Fruit fly (Drosophila melanogaster) whole organism, embryonic: ENCODE results near the gene CG46307.

Experiments
- Bdp1 ChIP-seq: fragments of 200-800 bp; sonication (Bioruptor generic); optimal IDR thresholded peaks from 3 replicates; lab custom pipeline; 2016; ENCODE audit warnings: missing biosample characterization, missing genetic modification characterization
- Blimp-1 ChIP-seq: fragments of 200-800 bp; sonication (Bioruptor generic); optimal IDR thresholded peaks from 3 replicates; lab custom pipeline; 2018; ENCODE audit warnings: missing biosample characterization, missing genetic modification characterization, mild to moderate bottlenecking, moderate library complexity, missing genetic modification reagents
- CG1024 ChIP-seq: fragments of 200-800 bp; sonication (Bioruptor generic); IDR thresholded peaks from 2 replicates; pipeline ENCODE4 v1.3.6; 2022; ENCODE audit warnings: missing biosample characterization, missing genetic modification characterization
- CG10979 ChIP-seq: fragments of 200-800 bp; sonication (Bioruptor generic); optimal IDR thresholded peaks from 2 replicates; lab custom pipeline; 2018; ENCODE audit warnings: missing biosample characterization, mild to moderate bottlenecking, missing genetic modification characterization, moderate library complexity
- CG11085 ChIP-seq: fragments of 200-800 bp; sonication (Bioruptor generic); IDR thresholded peaks from 2 replicates; pipeline ENCODE4 v1.3.6; 2022; ENCODE audit warnings: missing biosample characterization, missing genetic modification characterization
- CG11093 ChIP-seq: fragments of 200-800 bp; sonication (Bioruptor generic); IDR thresholded peaks from 3 replicates; pipeline ENCODE4 v1.3.6; 2022; ENCODE audit warnings: missing biosample characterization, missing genetic modification characterization
- CG11398 ChIP-seq: fragments of 200-800 bp; sonication (Bioruptor generic); optimal IDR thresholded peaks from 2 replicates; lab custom pipeline; 2016; ENCODE audit warnings: missing biosample characterization, missing genetic modification characterization
- CG12659 ChIP-seq: fragments of 200-800 bp; sonication (Bioruptor generic); optimal IDR thresholded peaks from 3 replicates; lab custom pipeline; 2017; ENCODE audit warnings: mild to moderate bottlenecking, missing biosample characterization, missing genetic modification reagents, missing genetic modification characterization
- CG13624 ChIP-seq: fragments of 200-800 bp; sonication (Bioruptor generic); optimal IDR thresholded peaks from 2 replicates; lab custom pipeline; 2016; ENCODE audit warnings: missing biosample characterization, missing genetic modification characterization
- CG17829 ChIP-seq: fragments of 200-800 bp; optimal IDR thresholded peaks from 2 replicates; lab custom pipeline; 2019; ENCODE audit warnings: missing biosample characterization, mild to moderate bottlenecking, missing genetic modification characterization, moderate library complexity
- CG18476 ChIP-seq: fragments of 200-800 bp; sonication (Bioruptor generic); optimal IDR thresholded peaks from 2 replicates; lab custom pipeline; 2016; ENCODE audit warnings: missing biosample characterization, mild to moderate bottlenecking, missing genetic modification characterization
- CG2202 ChIP-seq: fragments of 200-800 bp; sonication (Bioruptor generic); optimal IDR thresholded peaks from 2 replicates; lab custom pipeline; 2018; ENCODE audit warnings: missing biosample characterization, mild to moderate bottlenecking, missing genetic modification characterization
- CG32767 ChIP-seq: fragments of 200-800 bp; sonication (Bioruptor generic); IDR thresholded peaks from 2 replicates; pipeline ENCODE4 v1.3.6; 2022; ENCODE audit warnings: missing biosample characterization, missing genetic modification characterization
- CG3838 ChIP-seq: fragments of 200-800 bp; sonication (Bioruptor generic); optimal IDR thresholded peaks from 3 replicates; lab custom pipeline; 2016; ENCODE audit warnings: missing biosample characterization, missing genetic modification characterization
- CG4328 ChIP-seq: fragments of 200-800 bp; sonication (Bioruptor generic); optimal IDR thresholded peaks from 3 replicates; lab custom pipeline; 2017; ENCODE audit warnings: missing biosample characterization, missing genetic modification reagents, missing genetic modification characterization
- CG43689 ChIP-seq: fragments of 200-800 bp; sonication (Bioruptor generic); IDR thresholded peaks from 2 replicates; pipeline ENCODE4 v1.3.6; 2022; ENCODE audit warnings: missing biosample characterization, missing genetic modification characterization
- CG4707 ChIP-seq: fragments of 200-800 bp; sonication (Bioruptor generic); optimal IDR thresholded peaks from 2 replicates; lab custom pipeline; 2018; ENCODE audit warnings: missing biosample characterization, mild to moderate bottlenecking, missing genetic modification characterization, moderate library complexity
- CG6272 ChIP-seq: fragments of 200-800 bp; sonication (Bioruptor generic); IDR thresholded peaks from 2 replicates; pipeline ENCODE4 v1.3.6; 2022; ENCODE audit warnings: missing biosample characterization, missing genetic modification characterization
- CG7963 ChIP-seq: fragments of 200-800 bp; sonication (Bioruptor generic); IDR thresholded peaks from 3 replicates; pipeline ENCODE4 v1.3.6; 2022; ENCODE audit warnings: missing biosample characterization, missing genetic modification characterization; ENCODE audit not compliant: partially characterized antibody
- CG9609 ChIP-seq: fragments of 200-800 bp; sonication (Bioruptor generic); optimal IDR thresholded peaks from 3 replicates; lab custom pipeline; 2016; ENCODE audit warnings: missing biosample characterization, missing genetic modification characterization
- Dek ChIP-seq: fragments of 200-800 bp; sonication (Bioruptor generic); optimal IDR thresholded peaks from 3 replicates; lab custom pipeline; 2019; ENCODE audit warnings: missing biosample characterization, mild to moderate bottlenecking, missing genetic modification characterization, moderate library complexity
- GATAe ChIP-seq: fragments of 200-800 bp; sonication (Bioruptor generic); conservative IDR thresholded peaks from 2 replicates; pipeline ENCODE4 v1.3.6; 2022; ENCODE audit warnings: missing biosample characterization, missing genetic modification characterization
- HHEX ChIP-seq: fragments of 200-800 bp; sonication (Bioruptor generic); optimal IDR thresholded peaks from 3 replicates; lab custom pipeline; 2017; ENCODE audit warnings: missing biosample characterization, mild to moderate bottlenecking, missing genetic modification characterization, missing genetic modification reagents
- Hmx ChIP-seq: fragments of 200-800 bp; sonication (Bioruptor generic); optimal IDR thresholded peaks from 2 replicates; lab custom pipeline; 2016; ENCODE audit warnings: missing biosample characterization, missing genetic modification characterization
- Mrtf ChIP-seq: fragments of 200-800 bp; sonication (Bioruptor generic); IDR thresholded peaks from 3 replicates; pipeline ENCODE4 v1.3.6; 2022; ENCODE audit warnings: missing biosample characterization, missing genetic modification characterization
- NfI ChIP-seq: fragments of 200-800 bp; sonication (Bioruptor generic); optimal IDR thresholded peaks from 3 replicates; lab custom pipeline; 2018; ENCODE audit warnings: missing biosample characterization, mild to moderate bottlenecking, missing genetic modification characterization, moderate library complexity
- Poxn ChIP-seq: fragments of 200-800 bp; sonication (Bioruptor generic); IDR thresholded peaks from 2 replicates; pipeline ENCODE4 v1.3.6; 2022; ENCODE audit warnings: missing biosample characterization, missing genetic modification characterization
- Side ChIP-seq: fragments of 200-800 bp; sonication (Bioruptor generic); optimal IDR thresholded peaks from 2 replicates; lab custom pipeline; 2016; ENCODE audit warnings: missing biosample characterization, missing genetic modification characterization
- Spps ChIP-seq: fragments of 200-800 bp; sonication (Bioruptor generic); optimal IDR thresholded peaks from 2 replicates; lab custom pipeline; 2018; ENCODE audit warnings: missing biosample characterization, mild to moderate bottlenecking, missing genetic modification characterization
- az2 ChIP-seq: fragments of 200-800 bp; sonication (Bioruptor generic); optimal IDR thresholded peaks from 3 replicates; lab custom pipeline; 2016; ENCODE audit warnings: missing biosample characterization, missing genetic modification characterization
- bab2 ChIP-seq: fragments of 200-800 bp; sonication (Bioruptor generic); optimal IDR thresholded peaks from 2 replicates; lab custom pipeline; 2016; ENCODE audit warnings: missing biosample characterization, missing genetic modification characterization
- bbx ChIP-seq: fragments of 200-800 bp; sonication (Bioruptor generic); IDR thresholded peaks from 2 replicates; pipeline ENCODE4 v1.3.6; 2022; ENCODE audit warnings: missing biosample characterization, missing genetic modification characterization; ENCODE audit not compliant: partially characterized antibody
- cas ChIP-seq: fragments of 200-800 bp; sonication (Bioruptor generic); IDR thresholded peaks from 2 replicates; pipeline ENCODE4 v1.3.6; 2022; ENCODE audit warnings: missing biosample characterization, missing genetic modification characterization
- crc ChIP-seq: fragments of 200-800 bp; sonication (Bioruptor generic); optimal IDR thresholded peaks from 2 replicates; lab custom pipeline; 2016; ENCODE audit warnings: missing biosample characterization, missing genetic modification characterization
- esg ChIP-seq: fragments of 200-800 bp; sonication (Bioruptor generic); conservative IDR thresholded peaks from 2 replicates; pipeline ENCODE4 v1.3.6; 2022; ENCODE audit warnings: missing biosample characterization, missing genetic modification characterization
- eyg ChIP-seq: fragments of 200-800 bp; sonication (Bioruptor generic); optimal IDR thresholded peaks from 3 replicates; lab custom pipeline; 2016; ENCODE audit warnings: missing biosample characterization, missing genetic modification characterization
- fd102C ChIP-seq: fragments of 200-800 bp; sonication (Bioruptor generic); optimal IDR thresholded peaks from 2 replicates; lab custom pipeline; 2018; ENCODE audit warnings: missing biosample characterization, mild to moderate bottlenecking, missing genetic modification characterization, moderate library complexity
- ftz-f1 ChIP-seq: fragments of 200-800 bp; sonication (Bioruptor generic); optimal IDR thresholded peaks from 2 replicates; lab custom pipeline; 2016; ENCODE audit warnings: missing biosample characterization, missing genetic modification characterization
- knrl ChIP-seq: fragments of 200-800 bp; sonication (Bioruptor generic); IDR thresholded peaks from 3 replicates; pipeline ENCODE4 v1.3.6; 2022; ENCODE audit warnings: missing biosample characterization, missing genetic modification characterization; ENCODE audit not compliant: partially characterized antibody
- lbe ChIP-seq: fragments of 200-800 bp; sonication (Bioruptor generic); optimal IDR thresholded peaks from 2 replicates; lab custom pipeline; 2016; ENCODE audit warnings: missing biosample characterization, mild to moderate bottlenecking, missing genetic modification characterization
- lola ChIP-seq, 3 experiments: fragments of >200 bp in 2 of 3; fragments of 200-800 bp in 1 of 3; sonication (Bioruptor generic) in 1 of 3; optimal IDR thresholded peaks; 2 replicates each; lab custom pipeline; 2017 to 2019; ENCODE audit warnings: missing biosample characterization in 3 of 3, missing genetic modification characterization in 3 of 3, mild to moderate bottlenecking in 1 of 3, moderate library complexity in 1 of 3
- mirr ChIP-seq: fragments of 200-800 bp; sonication (Bioruptor generic); optimal IDR thresholded peaks from 3 replicates; lab custom pipeline; 2018; ENCODE audit warnings: missing biosample characterization, mild to moderate bottlenecking, missing genetic modification characterization
- oc ChIP-seq: fragments of 200-800 bp; sonication (Bioruptor generic); optimal IDR thresholded peaks from 2 replicates; lab custom pipeline; 2018; ENCODE audit warnings: missing biosample characterization, mild to moderate bottlenecking, missing genetic modification characterization, moderate library complexity
- pum ChIP-seq: fragments of 200-800 bp; sonication (Bioruptor generic); optimal IDR thresholded peaks from 2 replicates; lab custom pipeline; 2016; ENCODE audit warnings: missing biosample characterization, missing genetic modification characterization
- run ChIP-seq: fragments of 200-800 bp; sonication (Bioruptor generic); optimal IDR thresholded peaks from 3 replicates; lab custom pipeline; 2018; ENCODE audit warnings: missing biosample characterization, mild to moderate bottlenecking, missing genetic modification characterization
- sisA ChIP-seq: fragments of 200-800 bp; sonication (Bioruptor generic); IDR thresholded peaks from 2 replicates; pipeline ENCODE4 v1.3.6; 2022; ENCODE audit warnings: missing biosample characterization, missing genetic modification characterization
- stwl ChIP-seq: fragments of 200-800 bp; sonication (Bioruptor generic); optimal IDR thresholded peaks from 3 replicates; lab custom pipeline; 2018; ENCODE audit warnings: missing biosample characterization, mild to moderate bottlenecking, missing genetic modification characterization, moderate library complexity
- tin ChIP-seq: fragments of 200-800 bp; sonication (Bioruptor generic); optimal IDR thresholded peaks from 3 replicates; lab custom pipeline; 2016; ENCODE audit warnings: missing biosample characterization, missing genetic modification characterization
- ttk ChIP-seq: fragments of 200-800 bp; sonication (Bioruptor generic); IDR thresholded peaks from 2 replicates; pipeline ENCODE4 v2.1.2; 2022; ENCODE audit warnings: missing biosample characterization, missing genetic modification characterization
- wor ChIP-seq: fragments of 200-800 bp; sonication (Bioruptor generic); IDR thresholded peaks from 2 replicates; pipeline ENCODE4 v1.3.6; 2022; ENCODE audit warnings: missing biosample characterization, missing genetic modification characterization
- zf30C ChIP-seq: fragments of 200-800 bp; sonication (Bioruptor generic); optimal IDR thresholded peaks from 3 replicates; lab custom pipeline; 2018; ENCODE audit warnings: missing biosample characterization, mild to moderate bottlenecking, missing genetic modification characterization

Gene CG46307

DNA sequence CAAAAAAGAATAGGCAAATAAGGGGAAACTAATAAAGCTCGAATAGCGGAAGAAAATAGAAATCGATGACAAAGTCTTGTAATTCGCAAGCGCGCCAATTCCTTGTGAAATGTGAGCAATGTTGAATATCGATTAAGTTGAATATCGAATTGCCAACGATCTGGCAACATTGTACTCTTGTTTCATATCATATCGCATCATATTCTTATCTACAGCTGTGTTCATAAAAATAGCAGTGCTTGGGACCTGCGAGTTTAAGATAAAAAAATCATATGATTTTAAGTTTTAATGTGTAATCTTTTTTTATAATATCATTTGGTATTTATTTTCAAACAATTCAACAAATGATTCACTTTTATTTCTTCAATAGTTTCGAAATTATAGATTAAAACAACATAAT is 44.7 kb downstream of the CG46307 start (continued):
- TF ChIP-seq CG2202 (no peak), sisA (peak; percentile 30), GATAe (GFP tag; lab: Robert Waterston, UW) (peak; percentile 90), Poxn (GFP tag; lab: Robert Waterston, UW) (no peak), CG3838 (no peak), CG11093 (GFP tag; lab: Robert Waterston, UW) (no peak), bbx (GFP tag; lab: Robert Waterston, UW) (peak; percentile 58; the same call in 1 of the 2 replicates), ftz-f1 (GFP tag; lab: Kevin White, UChicago) (no peak), CG13624 (GFP tag; lab: Kevin White, UChicago) (no peak), knrl (peak; percentile 56; the same call in 2 of the 3 replicates), bab2 (GFP tag; lab: Kevin White, UChicago) (peak; percentile 18), run (tag; lab: Kevin White, UChicago) (no peak), Hmx (no peak), fd102C (GFP tag; lab: Kevin White, UChicago) (no peak), az2 (GFP tag; lab: Kevin White, UChicago) (peak; percentile 49), CG11085 (GFP tag; lab: Robert Waterston, UW) (no peak), CG7963 (GFP tag; lab: Robert Waterston, UW) (peak; percentile 39; the same call in 1 of the 3 replicates), CG1024 (GFP tag; lab: Robert Waterston, UW) (no peak), CG9609 (GFP tag; lab: Kevin White, UChicago) (no peak), CG17829 (tag; lab: Kevin White, UChicago) (peak; percentile 63), lola (GFP tag; optimal IDR thresholded peaks at IDR 0.05; lab: Kevin White, UChicago) (peak in 1 of 3 experiments; percentile 24), Mrtf (no peak), eyg (no peak), Bdp1 (GFP tag; lab: Kevin White, UChicago) (no peak), HHEX (peak; percentile 53), lbe (no peak), CG4707 (GFP tag; lab: Kevin White, UChicago) (peak; percentile 28), zf30C (no peak), Spps (tag; lab: Kevin White, UChicago) (peak; percentile 47), CG10979 (tag; lab: Kevin White, UChicago) (peak; percentile 58), Blimp-1 (no peak), cas (GFP tag; lab: Robert Waterston, UW) (no peak), CG6272 (GFP tag; lab: Robert Waterston, UW) (no peak), CG18476 (GFP tag; lab: Kevin White, UChicago) (peak; percentile 7), CG11398 (GFP tag; lab: Kevin White, UChicago) (no peak), CG12659 (peak; percentile 71), CG43689 (GFP tag; lab: Robert Waterston, UW) (no peak), Dek (peak; percentile 32), ttk (GFP tag; lab: Robert Waterston, UW) (no peak), NfI (peak; percentile 33), Side (GFP tag; lab: Kevin White, UChicago) (no peak), stwl (peak; percentile 90), crc (GFP tag; lab: Kevin White, UChicago) (no peak), mirr (no peak), CG4328 (GFP tag; lab: Kevin White, UChicago) (no peak), oc (tag; lab: Kevin White, UChicago) (no peak), wor (no peak), esg (GFP tag; lab: Robert Waterston, UW) (no peak), tin (GFP tag; lab: Kevin White, UChicago) (peak; percentile 37), CG32767 (peak; percentile 11; the same call in 1 of the 2 replicates), pum (GFP tag; lab: Kevin White, UChicago) (peak; percentile 12)
